Worm (Caenorhabditis elegans) whole organism, midembryonic: ENCODE results near the gene got-2.2.

Experiments
- cog-1 ChIP-seq: sonication (generic microtip); optimal IDR thresholded peaks from 2 replicates; lab custom pipeline; 2016; ENCODE audit warnings: missing genetic modification characterization, missing compliant biosample characterization
- flt-1 ChIP-seq: fragments of 200-800 bp; sonication (Bioruptor generic); IDR thresholded peaks from 2 replicates; pipeline ENCODE4 v1.3.6; 2022; ENCODE audit warnings: missing genetic modification characterization, missing compliant biosample characterization
- med-1 ChIP-seq: sonication (generic microtip); optimal IDR thresholded peaks from 2 replicates; lab custom pipeline; 2017; ENCODE audit warnings: missing genetic modification characterization, mild to moderate bottlenecking, missing compliant biosample characterization, antibody characterized with exemption, missing genetic modification reagents; ENCODE audit not compliant: insufficient read depth
- ztf-23 ChIP-seq: fragments of 200-800 bp; sonication (Bioruptor generic); IDR thresholded peaks from 2 replicates; pipeline ENCODE4 v1.3.6; 2022; ENCODE audit warnings: missing genetic modification reagents, missing genetic modification characterization, missing compliant biosample characterization
- ztf-29 ChIP-seq: fragments of 200-800 bp; sonication (Bioruptor generic); IDR thresholded peaks from 2 replicates; pipeline ENCODE4 v1.3.6; 2022; ENCODE audit warnings: missing genetic modification reagents, missing genetic modification characterization, missing compliant biosample characterization

DNA sequence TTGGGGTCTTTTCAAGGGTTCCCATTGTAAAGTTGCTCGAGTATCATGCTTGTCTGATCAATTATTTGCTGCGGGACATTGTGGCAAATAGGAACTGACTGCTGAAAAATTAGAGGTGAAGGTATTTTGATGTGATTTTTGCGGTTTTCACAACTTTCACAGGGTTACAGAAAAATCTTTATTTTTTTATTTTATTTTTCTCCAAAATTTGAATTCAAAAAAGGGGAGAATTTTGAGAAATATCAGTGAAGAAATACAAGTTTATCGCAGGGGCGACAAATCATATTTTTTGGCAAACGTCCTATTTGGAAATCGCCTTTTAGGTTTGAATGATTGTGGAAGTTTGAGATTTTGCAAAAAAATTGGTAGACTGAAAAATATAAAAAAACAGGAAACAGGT is 50.8 kb downstream of the got-2.2 start, which contains the start of gene lev-9:
- TF ChIP-seq med-1 (GFP tag; lab: Kevin White, UChicago): no peak
- no peak for TF ChIP-seq ztf-29 (GFP tag; lab: Robert Waterston, UW)
- TF ChIP-seq cog-1 (tag; lab: Kevin White, UChicago): no peak
- no peak for TF ChIP-seq flt-1
- no peak for TF ChIP-seq ztf-23 (GFP tag; lab: Robert Waterston, UW)
